Worm (Caenorhabditis elegans) whole organism, early embryonic: ENCODE results near the gene acr-16.

Experiments
- F13C5.2 ChIP-seq: sonication (generic microtip); optimal IDR thresholded peaks from 2 replicates; lab custom pipeline; 2017; ENCODE audit warnings: mild to moderate bottlenecking, missing genetic modification characterization, inconsistent platforms, missing compliant biosample characterization
- ama-1 ChIP-seq: fragments of 150-350 bp; optimal IDR thresholded peaks from 2 replicates; lab custom pipeline; 2014
- flt-1 ChIP-seq: fragments of 200-800 bp; sonication (Bioruptor generic); IDR thresholded peaks from 2 replicates; pipeline ENCODE4 v1.3.6; 2022; ENCODE audit warnings: missing genetic modification characterization, missing compliant biosample characterization
- hmbx-1 ChIP-seq: sonication (generic microtip); optimal IDR thresholded peaks from 2 replicates; lab custom pipeline; 2016; ENCODE audit warnings: mild to moderate bottlenecking, missing genetic modification characterization, missing compliant biosample characterization
- hnd-1 ChIP-seq: sonication (generic microtip); optimal IDR thresholded peaks from 2 replicates; lab custom pipeline; 2016; ENCODE audit warnings: missing genetic modification characterization, missing compliant biosample characterization
- pes-1 ChIP-seq: fragments of 200-800 bp; sonication (Bioruptor generic); IDR thresholded peaks from 2 replicates; pipeline ENCODE4 v1.3.6; 2022; ENCODE audit warnings: missing genetic modification reagents, missing genetic modification characterization, missing compliant biosample characterization
- scrt-1 ChIP-seq: fragments of 200-800 bp; sonication (Bioruptor generic); IDR thresholded peaks from 2 replicates; pipeline ENCODE4 v1.3.6; 2022; ENCODE audit warnings: missing genetic modification characterization, missing compliant biosample characterization
- sea-1 ChIP-seq: fragments of 200-800 bp; sonication (Bioruptor generic); conservative IDR thresholded peaks from 2 replicates; pipeline ENCODE4 v1.3.6; 2022; ENCODE audit warnings: missing genetic modification characterization, missing compliant biosample characterization
- tbx-11 ChIP-seq: fragments of 200-800 bp; sonication (Bioruptor generic); IDR thresholded peaks from 2 replicates; pipeline ENCODE4 v1.3.6; 2022; ENCODE audit warnings: missing genetic modification characterization, missing compliant biosample characterization
- tbx-37 ChIP-seq: fragments of 200-800 bp; sonication (Bioruptor generic); conservative IDR thresholded peaks from 2 replicates; pipeline ENCODE4 v1.3.6; 2022; ENCODE audit warnings: missing genetic modification reagents, missing genetic modification characterization, missing compliant biosample characterization

DNA sequence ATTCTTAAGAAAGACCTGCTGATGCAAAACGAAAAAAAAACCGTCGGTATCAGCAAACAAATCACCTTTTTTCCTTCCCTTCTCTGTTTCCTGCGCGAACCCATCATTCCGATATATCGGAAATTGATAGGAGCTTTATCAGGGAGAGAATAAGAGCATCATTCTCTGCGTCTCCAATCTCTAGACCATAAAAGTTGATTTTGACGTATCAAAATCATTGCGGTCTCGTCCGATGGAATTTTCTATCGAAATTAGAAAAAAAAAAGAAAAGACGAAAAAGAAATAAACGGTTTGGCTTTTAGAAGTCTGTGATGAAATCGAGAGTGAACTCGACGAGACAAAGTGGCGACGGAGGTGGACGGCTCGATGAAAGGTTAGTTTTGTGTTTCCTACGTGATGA is 12.0 kb upstream of the acr-16 start, which contains the start of gene stdh-4:
- TF ChIP-seq ama-1 (lab: Kevin White, UChicago) (no peak), pes-1 (no peak), hnd-1 (tag; lab: Kevin White, UChicago) (no peak), sea-1 (no peak), F13C5.2 (tag; lab: Kevin White, UChicago) (no peak), hmbx-1 (tag; lab: Kevin White, UChicago) (no peak), flt-1 (no peak), tbx-11 (no peak), tbx-37 (GFP tag; lab: Robert Waterston, UW) (no peak), scrt-1 (GFP tag; lab: Robert Waterston, UW) (no peak)
